Fruit fly (Drosophila melanogaster) whole organism, embryonic: ENCODE data around the gene Plod.
A peak's percentile ranks its signal among the peaks of the same experiment; 100 is the strongest.

Source experiments
- Ada2b ChIP-seq: fragments of 200-800 bp; sonication (Bioruptor generic); IDR thresholded peaks from 2 replicates; pipeline ENCODE4 v1.3.6; 2022; ENCODE audit warnings: missing biosample characterization, missing genetic modification characterization
- Blimp-1 ChIP-seq: fragments of 200-800 bp; sonication (Bioruptor generic); optimal IDR thresholded peaks from 3 replicates; lab custom pipeline; 2018; ENCODE audit warnings: missing biosample characterization, missing genetic modification characterization, mild to moderate bottlenecking, moderate library complexity, missing genetic modification reagents
- CG10147 ChIP-seq: fragments of 200-800 bp; sonication (Bioruptor generic); optimal IDR thresholded peaks from 2 replicates; lab custom pipeline; 2019; ENCODE audit warnings: missing biosample characterization, mild to moderate bottlenecking, missing genetic modification characterization, moderate library complexity
- CG14667 ChIP-seq: fragments of 200-800 bp; sonication (Bioruptor generic); IDR thresholded peaks from 2 replicates; pipeline ENCODE4 v1.3.6; 2022; ENCODE audit warnings: missing biosample characterization, missing genetic modification characterization
- CG17612 ChIP-seq: fragments of 200-800 bp; sonication (Bioruptor generic); IDR thresholded peaks from 2 replicates; pipeline ENCODE4 v1.3.6; 2022; ENCODE audit warnings: missing biosample characterization, missing genetic modification characterization
- CG18599 ChIP-seq: fragments of 200-800 bp; sonication (Bioruptor generic); optimal IDR thresholded peaks from 3 replicates; lab custom pipeline; 2017; ENCODE audit warnings: missing biosample characterization, missing genetic modification characterization, mild to moderate bottlenecking, moderate library complexity, missing genetic modification reagents
- CG18619 ChIP-seq: fragments of 200-800 bp; sonication (Bioruptor generic); optimal IDR thresholded peaks from 3 replicates; lab custom pipeline; 2017; ENCODE audit warnings: missing biosample characterization, mild to moderate bottlenecking, missing genetic modification characterization
- CG2875 ChIP-seq: fragments of 200-800 bp; sonication (Bioruptor generic); optimal IDR thresholded peaks from 2 replicates; lab custom pipeline; 2017; ENCODE audit warnings: missing biosample characterization, mild to moderate bottlenecking, missing genetic modification characterization, missing genetic modification reagents
- CG3163 ChIP-seq: fragments of 200-800 bp; sonication (Bioruptor generic); optimal IDR thresholded peaks from 3 replicates; lab custom pipeline; 2016; ENCODE audit warnings: missing biosample characterization, missing genetic modification characterization
- CG32772 ChIP-seq: fragments of 200-800 bp; sonication (Bioruptor generic); IDR thresholded peaks from 2 replicates; pipeline ENCODE4 v1.3.6; 2022; ENCODE audit warnings: missing biosample characterization, missing genetic modification characterization
- CG4282 ChIP-seq: fragments of 200-800 bp; sonication (Bioruptor generic); optimal IDR thresholded peaks from 2 replicates; lab custom pipeline; 2016; ENCODE audit warnings: missing biosample characterization, missing genetic modification characterization
- CG4617 ChIP-seq: fragments of 200-800 bp; sonication (Bioruptor generic); optimal IDR thresholded peaks from 3 replicates; lab custom pipeline; 2016; ENCODE audit warnings: missing biosample characterization, missing genetic modification characterization, borderline replicate concordance
- CG6791 ChIP-seq: fragments of 200-800 bp; sonication (Bioruptor generic); IDR thresholded peaks from 3 replicates; pipeline ENCODE4 v1.3.6; 2022; ENCODE audit warnings: missing biosample characterization, missing genetic modification characterization; ENCODE audit not compliant: partially characterized antibody
- CG7271 ChIP-seq: fragments of 200-800 bp; sonication (Bioruptor generic); optimal IDR thresholded peaks from 2 replicates; lab custom pipeline; 2018; ENCODE audit warnings: missing biosample characterization, mild to moderate bottlenecking, missing genetic modification characterization, moderate library complexity
- CG8388 ChIP-seq: fragments of 200-800 bp; sonication (Bioruptor generic); optimal IDR thresholded peaks from 2 replicates; lab custom pipeline; 2019; ENCODE audit warnings: missing biosample characterization, mild to moderate bottlenecking, missing genetic modification characterization, moderate library complexity
- D ChIP-seq, 2 experiments: fragments of 200-800 bp in 1 of 2; fragments of >200 bp in 1 of 2; sonication (Bioruptor generic) in 1 of 2; optimal IDR thresholded peaks; 2 replicates in 1 of 2; 3 replicates in 1 of 2; lab custom pipeline; 2017; ENCODE audit warnings: mild to moderate bottlenecking in 1 of 2, missing biosample characterization in 1 of 2, missing genetic modification characterization in 1 of 2, missing genetic modification reagents in 1 of 2
- Dek ChIP-seq: fragments of 200-800 bp; sonication (Bioruptor generic); optimal IDR thresholded peaks from 3 replicates; lab custom pipeline; 2019; ENCODE audit warnings: missing biosample characterization, mild to moderate bottlenecking, missing genetic modification characterization, moderate library complexity
- Dfd ChIP-seq, 2 experiments: fragments of >200 bp; optimal IDR thresholded peaks; 2 replicates each; lab custom pipeline; 2017; ENCODE audit warnings: missing biosample characterization in 2 of 2, missing genetic modification characterization in 2 of 2
- Dip3 ChIP-seq: fragments of 200-800 bp; sonication (Bioruptor generic); optimal IDR thresholded peaks from 3 replicates; lab custom pipeline; 2016; ENCODE audit warnings: missing biosample characterization, missing genetic modification characterization
- Fer3 ChIP-seq: fragments of 200-800 bp; sonication (Bioruptor generic); optimal IDR thresholded peaks from 2 replicates; lab custom pipeline; 2018; ENCODE audit warnings: missing biosample characterization, mild to moderate bottlenecking, missing genetic modification characterization, moderate library complexity
- HLH54F ChIP-seq: fragments of 200-800 bp; sonication (Bioruptor generic); optimal IDR thresholded peaks from 3 replicates; lab custom pipeline; 2016; ENCODE audit warnings: missing biosample characterization, missing genetic modification characterization
- Hr3 ChIP-seq: fragments of 200-800 bp; sonication (Bioruptor generic); optimal IDR thresholded peaks from 3 replicates; lab custom pipeline; 2016; ENCODE audit warnings: missing biosample characterization, missing genetic modification characterization
- Hr39 ChIP-seq: fragments of >200 bp; optimal IDR thresholded peaks from 2 replicates; lab custom pipeline; 2017
- Hsf ChIP-seq: fragments of 200-800 bp; sonication (Bioruptor generic); optimal IDR thresholded peaks from 3 replicates; lab custom pipeline; 2016; ENCODE audit warnings: missing biosample characterization, missing genetic modification characterization
- Lpt ChIP-seq: fragments of >200 bp; optimal IDR thresholded peaks from 2 replicates; lab custom pipeline; 2018; ENCODE audit warnings: missing biosample characterization, missing genetic modification characterization
- Mrtf ChIP-seq: fragments of 200-800 bp; sonication (Bioruptor generic); IDR thresholded peaks from 3 replicates; pipeline ENCODE4 v1.3.6; 2022; ENCODE audit warnings: missing biosample characterization, missing genetic modification characterization
- Neu2 ChIP-seq: fragments of 200-800 bp; sonication (Bioruptor generic); optimal IDR thresholded peaks from 3 replicates; lab custom pipeline; 2016; ENCODE audit warnings: missing biosample characterization, missing genetic modification characterization, borderline replicate concordance
- NfI ChIP-seq: fragments of 200-800 bp; sonication (Bioruptor generic); optimal IDR thresholded peaks from 3 replicates; lab custom pipeline; 2018; ENCODE audit warnings: missing biosample characterization, mild to moderate bottlenecking, missing genetic modification characterization, moderate library complexity
- Poxn ChIP-seq: fragments of 200-800 bp; sonication (Bioruptor generic); IDR thresholded peaks from 2 replicates; pipeline ENCODE4 v1.3.6; 2022; ENCODE audit warnings: missing biosample characterization, missing genetic modification characterization
- Six4 ChIP-seq: fragments of 200-800 bp; sonication (Bioruptor generic); optimal IDR thresholded peaks from 2 replicates; lab custom pipeline; 2016; ENCODE audit warnings: missing biosample characterization, missing genetic modification characterization
- Taf1 ChIP-seq: fragments of 200-800 bp; sonication (Bioruptor generic); IDR thresholded peaks from 2 replicates; pipeline ENCODE4 v1.3.6; 2022; ENCODE audit warnings: missing biosample characterization, missing genetic modification characterization
- abd-A ChIP-seq: fragments of 200-800 bp; sonication (Bioruptor generic); optimal IDR thresholded peaks from 3 replicates; lab custom pipeline; 2019; ENCODE audit warnings: missing biosample characterization, mild to moderate bottlenecking, missing genetic modification characterization, moderate library complexity
- bowl ChIP-seq: fragments of 200-800 bp; sonication (Bioruptor generic); IDR thresholded peaks from 2 replicates; pipeline ENCODE4 v1.3.6; 2022; ENCODE audit warnings: missing biosample characterization, missing genetic modification characterization
- cwo ChIP-seq: fragments of 200-800 bp; sonication (Bioruptor generic); optimal IDR thresholded peaks from 3 replicates; lab custom pipeline; 2017; ENCODE audit warnings: missing biosample characterization, missing genetic modification characterization, mild to moderate bottlenecking, moderate library complexity, missing genetic modification reagents
- dmrt11E ChIP-seq: fragments of 200-800 bp; sonication (Bioruptor generic); optimal IDR thresholded peaks from 3 replicates; lab custom pipeline; 2018; ENCODE audit warnings: missing biosample characterization, mild to moderate bottlenecking, missing genetic modification characterization, moderate library complexity
- dmrt99B ChIP-seq: fragments of 200-800 bp; sonication (Bioruptor generic); optimal IDR thresholded peaks from 2 replicates; lab custom pipeline; 2018; ENCODE audit warnings: missing biosample characterization, mild to moderate bottlenecking, missing genetic modification characterization, moderate library complexity
- ems ChIP-seq: fragments of 200-800 bp; sonication (Bioruptor generic); optimal IDR thresholded peaks from 3 replicates; lab custom pipeline; 2016; ENCODE audit warnings: missing biosample characterization, missing genetic modification characterization
- gce ChIP-seq: fragments of 200-800 bp; sonication (Bioruptor generic); IDR thresholded peaks from 3 replicates; pipeline ENCODE4 v1.3.6; 2022; ENCODE audit warnings: missing biosample characterization, missing genetic modification characterization
- gem ChIP-seq: fragments of 200-800 bp; sonication (Bioruptor generic); optimal IDR thresholded peaks from 2 replicates; lab custom pipeline; 2019; ENCODE audit warnings: missing biosample characterization, mild to moderate bottlenecking, missing genetic modification characterization, moderate library complexity
- gro ChIP-seq: fragments of 200-800 bp; sonication (Bioruptor generic); optimal IDR thresholded peaks from 2 replicates; lab custom pipeline; 2016; ENCODE audit warnings: missing biosample characterization, missing genetic modification characterization
- hb ChIP-seq: fragments of 200-800 bp; sonication (Bioruptor generic); IDR thresholded peaks from 3 replicates; pipeline ENCODE4 v1.3.6; 2022; ENCODE audit warnings: missing biosample characterization, missing genetic modification characterization; ENCODE audit not compliant: partially characterized antibody
- her ChIP-seq: fragments of 200-800 bp; sonication (Bioruptor generic); optimal IDR thresholded peaks from 2 replicates; lab custom pipeline; 2016; ENCODE audit warnings: missing biosample characterization, missing genetic modification characterization
- inv ChIP-seq: fragments of 200-800 bp; sonication (Bioruptor generic); IDR thresholded peaks from 2 replicates; pipeline ENCODE4 v1.3.6; 2022; ENCODE audit warnings: missing biosample characterization, missing genetic modification characterization; ENCODE audit not compliant: partially characterized antibody
- mam ChIP-seq: fragments of 200-800 bp; sonication (Bioruptor generic); optimal IDR thresholded peaks from 3 replicates; lab custom pipeline; 2016; ENCODE audit warnings: missing biosample characterization, missing genetic modification characterization
- nmo ChIP-seq: fragments of 200-800 bp; sonication (Bioruptor generic); optimal IDR thresholded peaks from 2 replicates; lab custom pipeline; 2018; ENCODE audit warnings: missing biosample characterization, mild to moderate bottlenecking, missing genetic modification characterization, moderate library complexity
- pnt ChIP-seq: fragments of 200-800 bp; sonication (Bioruptor generic); optimal IDR thresholded peaks from 3 replicates; lab custom pipeline; 2016; ENCODE audit warnings: missing biosample characterization, missing genetic modification characterization
- seq ChIP-seq: fragments of 200-800 bp; sonication (Bioruptor generic); IDR thresholded peaks from 2 replicates; pipeline ENCODE4 v1.3.6; 2022; ENCODE audit warnings: missing biosample characterization, missing genetic modification characterization
- tup ChIP-seq: fragments of 200-800 bp; sonication (Bioruptor generic); optimal IDR thresholded peaks from 2 replicates; lab custom pipeline; 2016; ENCODE audit warnings: missing biosample characterization, mild to moderate bottlenecking, missing genetic modification characterization, moderate library complexity

Gene Plod

dm6 chr3L:11148478-11149251 lies 57.2 kb downstream of the Plod start (continued):
- TF ChIP-seq Ada2b (0 out of 2 replicates have a peak, but pooled peaks have one; percentile 21), CG17612 (GFP tag; lab: Robert Waterston, UW) (no peak), CG10147 (peak; percentile 32), bowl (GFP tag; lab: Robert Waterston, UW) (no peak), Dip3 (GFP tag; lab: Kevin White, UChicago) (no peak), CG18599 (GFP tag; lab: Kevin White, UChicago) (peak; percentile 48), cwo (GFP tag; lab: Kevin White, UChicago) (peak; percentile 24), CG7271 (no peak), Dek (no peak), abd-A (tag; lab: Kevin White, UChicago) (peak; percentile 66), Taf1 (no peak), mam (GFP tag; lab: Kevin White, UChicago) (no peak), CG18619 (GFP tag; lab: Kevin White, UChicago) (peak; percentile 3), Dfd (GFP tag; optimal IDR thresholded peaks at IDR 0.05; lab: Kevin White, UChicago) (no peak), Poxn (GFP tag; lab: Robert Waterston, UW) (no peak), ems (peak; percentile 3), CG2875 (GFP tag; lab: Kevin White, UChicago) (peak; percentile 22), gem (tag; lab: Kevin White, UChicago) (peak; percentile 71), CG3163 (no peak), gce (GFP tag; lab: Robert Waterston, UW) (0 out of 3 replicates have a peak, but pooled peaks have one; percentile 30), gro (GFP tag; lab: Kevin White, UChicago) (no peak), Blimp-1 (GFP tag; lab: Kevin White, UChicago) (peak; percentile 81), CG32772 (peak; percentile 40; the same call in 1 of the 2 replicates), Mrtf (GFP tag; lab: Robert Waterston, UW) (no peak), seq (GFP tag; lab: Robert Waterston, UW) (0 out of 2 replicates have a peak, but pooled peaks have one; percentile 9), inv (GFP tag; lab: Robert Waterston, UW) (no peak), HLH54F (GFP tag; lab: Kevin White, UChicago) (no peak), tup (GFP tag; lab: Kevin White, UChicago) (no peak), CG14667 (peak; percentile 22; the same call in 1 of the 2 replicates), Six4 (GFP tag; lab: Kevin White, UChicago) (no peak), Lpt (GFP tag; lab: Kevin White, UChicago) (no peak), Fer3 (tag; lab: Kevin White, UChicago) (peak; percentile 6), Neu2 (GFP tag; lab: Kevin White, UChicago) (no peak), CG6791 (GFP tag; lab: Robert Waterston, UW) (no peak), NfI (peak; percentile 20), her (GFP tag; lab: Kevin White, UChicago) (no peak), CG8388 (peak; percentile 55), hb (GFP tag; lab: Robert Waterston, UW) (no peak), CG4617 (GFP tag; lab: Kevin White, UChicago) (no peak), dmrt99B (tag; lab: Kevin White, UChicago) (peak; percentile 59), pnt (no peak), nmo (peak; percentile 40), Hr3 (GFP tag; lab: Kevin White, UChicago) (peak; percentile 27), Hsf (peak; percentile 3), D (optimal IDR thresholded peaks at IDR 0.05; lab: Kevin White, UChicago) (no peak), D (GFP tag; optimal IDR thresholded peaks at IDR 0.05; lab: Kevin White, UChicago) (peak; percentile 48), CG4282 (GFP tag; lab: Kevin White, UChicago) (no peak), Hr39 (lab: Kevin White, UChicago) (no peak), dmrt11E (tag; lab: Kevin White, UChicago) (peak; percentile 24)
